Worm (Caenorhabditis elegans) whole organism, young adult: ENCODE data around the gene hsp-16.41.
"Not testable (repeated sequence)": the region's sequence is repeated elsewhere in the genome, so short reads cannot be mapped to it uniquely, and the experiment has no call there.

Source experiments
- B0019.2 ChIP-seq: fragments of 200-800 bp; sonication (Bioruptor generic); conservative IDR thresholded peaks from 2 replicates; pipeline ENCODE4 v1.3.6; 2022; ENCODE audit warnings: missing genetic modification reagents, missing genetic modification characterization, missing compliant biosample characterization
- D2030.7 ChIP-seq: fragments of 200-800 bp; sonication (Bioruptor generic); IDR thresholded peaks from 2 replicates; pipeline ENCODE4 v1.3.6; 2022; ENCODE audit warnings: missing genetic modification reagents, missing genetic modification characterization, missing compliant biosample characterization
- F33H1.4 ChIP-seq: fragments of 200-800 bp; sonication (Bioruptor generic); IDR thresholded peaks from 2 replicates; pipeline ENCODE4 v1.3.6; 2022; ENCODE audit warnings: missing genetic modification reagents, missing genetic modification characterization, missing compliant biosample characterization
- F39B2.1 ChIP-seq: fragments of 200-800 bp; sonication (Bioruptor generic); IDR thresholded peaks from 2 replicates; pipeline ENCODE4 v1.3.6; 2022; ENCODE audit warnings: missing genetic modification reagents, missing genetic modification characterization, missing compliant biosample characterization
- F52B5.7 ChIP-seq: sonication (generic microtip); optimal IDR thresholded peaks from 2 replicates; lab custom pipeline; 2016; ENCODE audit warnings: mild to moderate bottlenecking, missing genetic modification characterization, missing compliant biosample characterization
- Y67H2A.10 ChIP-seq: fragments of 200-800 bp; sonication (Bioruptor generic); conservative IDR thresholded peaks from 2 replicates; pipeline ENCODE4 v1.3.6; 2022; ENCODE audit warnings: missing genetic modification reagents, missing genetic modification characterization, missing compliant biosample characterization
- attf-3 ChIP-seq: fragments of 200-800 bp; sonication (Bioruptor generic); conservative IDR thresholded peaks from 2 replicates; pipeline ENCODE4 v1.3.6; 2022; ENCODE audit warnings: missing genetic modification reagents, missing genetic modification characterization, missing compliant biosample characterization
- bed-1 ChIP-seq: fragments of 200-800 bp; sonication (Bioruptor generic); IDR thresholded peaks from 2 replicates; pipeline ENCODE4 v1.3.6; 2022; ENCODE audit warnings: missing genetic modification reagents, missing genetic modification characterization, missing compliant biosample characterization
- cebp-1 ChIP-seq, 2 experiments: fragments of 200-800 bp in 1 of 2; sonication (Bioruptor generic) in 1 of 2; sonication (generic microtip) in 1 of 2; IDR thresholded peaks in 1 of 2; optimal IDR thresholded peaks in 1 of 2; 2 replicates each; pipeline versions ENCODE4 v1.3.6 to Lab custom; 2017 to 2022; ENCODE audit warnings: missing compliant biosample characterization in 2 of 2, missing genetic modification characterization in 2 of 2, mild to moderate bottlenecking in 1 of 2, missing genetic modification reagents in 1 of 2, moderate library complexity in 1 of 2
- ceh-40 ChIP-seq: fragments of 200-800 bp; sonication (Bioruptor generic); IDR thresholded peaks from 2 replicates; pipeline ENCODE4 v1.3.6; 2022; ENCODE audit warnings: missing genetic modification characterization, missing compliant biosample characterization
- die-1 ChIP-seq: sonication (generic microtip); optimal IDR thresholded peaks from 2 replicates; lab custom pipeline; 2016; ENCODE audit warnings: missing genotype, mild to moderate bottlenecking, missing genetic modification characterization, missing compliant biosample characterization
- dox-1 ChIP-seq: fragments of 200-800 bp; sonication (Bioruptor generic); IDR thresholded peaks from 2 replicates; pipeline ENCODE4 v1.3.6; 2022; ENCODE audit warnings: missing genetic modification reagents, missing genetic modification characterization, missing compliant biosample characterization
- dpl-1 ChIP-seq: fragments of 150-350 bp; optimal IDR thresholded peaks from 2 replicates; lab custom pipeline; 2014; ENCODE audit warnings: missing biosample characterization, missing genetic modification reagents, missing genetic modification characterization
- egrh-3 ChIP-seq: fragments of 200-800 bp; sonication (Bioruptor generic); IDR thresholded peaks from 2 replicates; pipeline ENCODE4 v1.3.6; 2022; ENCODE audit warnings: missing genetic modification reagents, missing genetic modification characterization, missing compliant biosample characterization
- lin-40 ChIP-seq: sonication (generic microtip); optimal IDR thresholded peaks from 2 replicates; lab custom pipeline; 2016; ENCODE audit warnings: missing genetic modification characterization, mild to moderate bottlenecking, missing compliant biosample characterization, missing genotype, missing genetic modification reagents
- lin-54 ChIP-seq: fragments of 200-800 bp; sonication (Bioruptor generic); optimal IDR thresholded peaks from 2 replicates; lab custom pipeline; 2018; ENCODE audit warnings: mild to moderate bottlenecking, missing genetic modification characterization, missing compliant biosample characterization
- madf-6 ChIP-seq: fragments of 200-800 bp; sonication (Bioruptor generic); IDR thresholded peaks from 2 replicates; pipeline ENCODE4 v1.3.6; 2022; ENCODE audit warnings: missing genetic modification reagents, missing genetic modification characterization, missing compliant biosample characterization
- mcd-1 ChIP-seq: fragments of 200-800 bp; sonication (Bioruptor generic); IDR thresholded peaks from 2 replicates; pipeline ENCODE4 v1.3.6; 2022; ENCODE audit warnings: missing genetic modification reagents, missing genetic modification characterization, missing compliant biosample characterization
- nhr-120 ChIP-seq: fragments of 200-800 bp; sonication (Bioruptor generic); IDR thresholded peaks from 2 replicates; pipeline ENCODE4 v1.3.6; 2022; ENCODE audit warnings: missing genetic modification characterization, missing compliant biosample characterization
- pha-4 ChIP-seq: fragments of 150-350 bp; sonication (generic microtip); optimal IDR thresholded peaks from 2 replicates; lab custom pipeline; 2014; ENCODE audit warnings: missing biosample characterization, missing genetic modification reagents, missing genetic modification characterization
- rcor-1 ChIP-seq: fragments of 200-800 bp; sonication (Bioruptor generic); IDR thresholded peaks from 2 replicates; pipeline ENCODE4 v1.3.6; 2022; ENCODE audit warnings: missing genetic modification reagents, missing genetic modification characterization, missing compliant biosample characterization
- rpc-1 ChIP-seq, 2 experiments: fragments of 150-350 bp in 1 of 2; sonication (generic microtip) in 1 of 2; optimal IDR thresholded peaks; 2 replicates each; lab custom pipeline; 2014 to 2018; ENCODE audit warnings: missing biosample characterization in 1 of 2, missing genetic modification characterization in 1 of 2, missing genetic modification reagents in 1 of 2, missing genotype in 1 of 2
- snpc-4 ChIP-seq, 5 experiments: fragments of 150-350 bp in 1 of 5; sonication (generic microtip) in 4 of 5; optimal IDR thresholded peaks; 2 replicates each; lab custom pipeline; 2014 to 2018; ENCODE audit warnings: missing genetic modification characterization in 5 of 5, missing biosample characterization in 3 of 5, antibody characterized with exemption in 2 of 5, mild to moderate bottlenecking in 2 of 5, missing compliant biosample characterization in 2 of 5, missing genotype in 2 of 5, moderate library complexity in 2 of 5, missing genetic modification reagents in 1 of 5
- xnd-1 ChIP-seq: sonication (generic microtip); optimal IDR thresholded peaks from 2 replicates; lab custom pipeline; 2016; ENCODE audit warnings: missing genotype, missing genetic modification reagents, missing genetic modification characterization, missing compliant biosample characterization
- zfh-2 ChIP-seq: fragments of 200-800 bp; sonication (Bioruptor generic); conservative IDR thresholded peaks from 2 replicates; pipeline ENCODE4 v1.3.6; 2022; ENCODE audit warnings: missing genetic modification reagents, missing genetic modification characterization, missing compliant biosample characterization
- ztf-3 ChIP-seq: fragments of 200-800 bp; sonication (Bioruptor generic); optimal IDR thresholded peaks from 2 replicates; lab custom pipeline; 2018; ENCODE audit warnings: mild to moderate bottlenecking, missing genetic modification characterization, missing compliant biosample characterization

The hsp-16.41 gene

DNA sequence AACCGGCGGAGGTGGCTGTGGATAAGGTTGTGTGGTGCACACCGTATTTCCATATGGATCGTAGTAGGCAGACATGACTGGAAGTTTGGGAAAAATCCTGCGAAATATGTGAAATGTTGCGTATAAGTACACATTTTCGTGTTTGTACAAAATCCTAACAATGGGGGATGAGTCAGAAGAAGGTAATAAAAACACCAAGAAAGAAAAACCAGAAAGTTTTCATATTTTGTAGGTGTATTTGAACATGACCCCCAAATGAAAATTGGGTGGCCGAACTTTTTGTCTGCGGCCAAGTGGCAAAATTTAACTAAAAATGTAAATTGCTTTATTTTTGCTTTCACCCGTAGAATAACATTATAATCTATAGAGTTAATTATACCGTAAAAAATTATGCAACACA, 6.1 kb downstream of the hsp-16.41 start, which contains the start of gene Y46H3A.4:
Y46H3A.4 (minus strand) TSS at position 101 of the 400 bp plus-strand sequence.
- no peak for TF ChIP-seq Y67H2A.10 (GFP tag; lab: Robert Waterston, UW)
- no peak for TF ChIP-seq dpl-1 (GFP tag; lab: Kevin White, UChicago)
- no peak for TF ChIP-seq xnd-1 (tag; lab: Kevin White, UChicago)
- TF ChIP-seq ceh-40 (GFP tag; lab: Robert Waterston, UW), result no peak

- not testable (repeated sequence) for TF ChIP-seq egrh-3, Y67H2A.10, madf-6 (GFP tag; lab: Robert Waterston, UW)
These were observed 9.8 kb downstream of the hsp-16.41 start, which contains the start of gene Y46H3A.5 for ce11 chrV:1814784-1815183. Y46H3A.5 (minus strand) TSS chrV:1814884.

DNA sequence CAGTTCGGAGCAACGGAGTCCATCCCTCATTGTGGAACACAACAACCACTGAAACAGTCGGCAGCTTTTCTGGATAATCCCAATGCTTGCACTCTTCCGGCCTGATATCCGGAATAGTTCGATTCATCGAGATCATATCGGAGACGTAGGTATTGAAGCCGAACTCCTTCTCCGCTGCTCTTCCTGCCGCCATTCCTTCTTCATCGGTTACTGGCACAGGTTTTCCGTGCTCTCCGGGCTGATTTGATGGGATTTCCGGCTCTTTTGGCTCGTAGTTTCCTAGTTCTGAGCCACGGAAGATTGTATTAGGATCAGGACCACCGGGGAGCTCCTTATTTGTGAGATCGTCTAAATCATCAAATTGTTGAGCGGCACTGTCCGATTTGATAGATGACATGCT, 15.0 kb downstream of the hsp-16.41 start:
- TF ChIP-seq zfh-2 (GFP tag; lab: Robert Waterston, UW), result peak; percentile 56
- TF ChIP-seq die-1 (tag; lab: Kevin White, UChicago), result no peak
- TF ChIP-seq nhr-120 (GFP tag; lab: Robert Waterston, UW), result no peak

DNA sequence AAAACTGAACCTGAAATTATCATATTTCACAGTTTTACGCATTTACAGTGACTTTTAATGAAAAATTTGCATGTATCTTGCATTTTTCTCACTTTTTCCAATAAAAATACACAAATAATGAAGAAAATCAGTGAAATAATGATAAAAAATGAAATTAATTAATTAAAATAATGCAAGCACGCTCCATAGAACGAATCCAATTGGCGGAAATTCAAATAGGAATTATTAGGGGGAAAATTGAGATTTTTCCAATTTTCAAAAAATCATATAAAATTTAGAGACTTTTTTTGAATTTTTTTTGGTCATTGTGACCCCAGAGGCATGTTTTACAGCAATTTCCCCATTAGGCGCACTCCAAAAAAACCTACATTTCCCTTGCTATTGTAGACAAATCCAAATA, 15.8 kb downstream of the hsp-16.41 start:
- peak; percentile 32 for TF ChIP-seq lin-54
- TF ChIP-seq F39B2.1 (GFP tag; lab: Robert Waterston, UW), result no peak
- peak; percentile 13; the same call in 1 of the 2 replicates for TF ChIP-seq F33H1.4 (GFP tag; lab: Robert Waterston, UW)
- TF ChIP-seq lin-40, result no peak
- TF ChIP-seq mcd-1, result peak; percentile 47; the same call in 1 of the 2 replicates

ce11 chrV:1821287-1821686, 16.3 kb downstream of the hsp-16.41 start, which contains the start of the genes gly-7 and mrpl-39:
gly-7 (minus strand) TSS chrV:1821323.
mrpl-39 (plus strand) TSS chrV:1821579.
- TF ChIP-seq B0019.2 (GFP tag; lab: Robert Waterston, UW), result no peak
- peak; percentile 18 for TF ChIP-seq rpc-1 (optimal IDR thresholded peaks at IDR 0.05; lab: Kevin White, UChicago)
- TF ChIP-seq rpc-1 (tag; optimal IDR thresholded peaks at IDR 0.05; lab: Kevin White, UChicago), result no peak
- TF ChIP-seq cebp-1 (GFP tag; IDR thresholded peaks at IDR 0.05; lab: Robert Waterston, UW), result no peak
- TF ChIP-seq cebp-1 (tag; optimal IDR thresholded peaks at IDR 0.05; lab: Kevin White, UChicago), result peak; percentile 46
- no peak for TF ChIP-seq attf-3 (GFP tag; lab: Robert Waterston, UW)
- TF ChIP-seq dox-1 (GFP tag; lab: Robert Waterston, UW), result 0 out of 2 replicates have a peak, but pooled peaks have one; percentile 17
- TF ChIP-seq snpc-4 (GFP tag; optimal IDR thresholded peaks at IDR 0.05; lab: Kevin White, UChicago), result no peak
- peak in 1 of 4 experiments; percentile 5 for TF ChIP-seq snpc-4 (tag; optimal IDR thresholded peaks at IDR 0.05; lab: Kevin White, UChicago)
- peak; percentile 23; the same call in 1 of the 2 replicates for TF ChIP-seq mcd-1
- no peak for TF ChIP-seq rcor-1 (GFP tag; lab: Robert Waterston, UW)
- no peak for TF ChIP-seq bed-1 (GFP tag; lab: Robert Waterston, UW)
- no peak for TF ChIP-seq F52B5.7
- TF ChIP-seq ztf-3 (GFP tag; lab: Kevin White, UChicago), result no peak
- TF ChIP-seq, all 124 proteins: peak for 5

- TF ChIP-seq zfh-2 (GFP tag; lab: Robert Waterston, UW), result peak; percentile 55; the same call in 1 of the 2 replicates
- TF ChIP-seq cebp-1 (GFP tag; IDR thresholded peaks at IDR 0.05; lab: Robert Waterston, UW), result no peak
- TF ChIP-seq cebp-1 (tag; optimal IDR thresholded peaks at IDR 0.05; lab: Kevin White, UChicago), result no peak
- no peak for TF ChIP-seq pha-4
- no peak for TF ChIP-seq D2030.7 (GFP tag; lab: Robert Waterston, UW)
These were observed 19.6 kb downstream of the hsp-16.41 start for ce11 chrV:1824528-1824927.
